Worm (Caenorhabditis elegans): ENCODE data around the gene srsx-11.

- TF ChIP-seq unc-62 (GFP tag; optimal IDR thresholded peaks at IDR 0.05): no peak
- TF ChIP-seq F16B12.6 (tag; optimal IDR thresholded peaks at IDR 0.05): no peak
- TF ChIP-seq skn-1 (tag; optimal IDR thresholded peaks at IDR 0.05): no peak
- no peak for TF ChIP-seq ceh-82 (tag; optimal IDR thresholded peaks at IDR 0.05)
- TF ChIP-seq C34B4.2 (tag; optimal IDR thresholded peaks at IDR 0.05): no peak
- TF ChIP-seq isw-1 (GFP tag; IDR thresholded peaks at IDR 0.05): no peak
- TF ChIP-seq lin-15B (tag; optimal IDR thresholded peaks at IDR 0.05): no peak
- TF ChIP-seq dpl-1 (GFP tag; optimal IDR thresholded peaks at IDR 0.05): no peak
- no peak for TF ChIP-seq lin-39 (tag; optimal IDR thresholded peaks at IDR 0.05)
- no peak for TF ChIP-seq pqm-1 (tag; optimal IDR thresholded peaks at IDR 0.05)
- TF ChIP-seq dsc-1 (tag; optimal IDR thresholded peaks at IDR 0.05): no peak
Observed at ce11 chrV:4995155-4995554, 16.2 kb upstream of the srsx-11 start, which contains the start of gene ncx-9.

All from whole organism, L1 larva.